Fruit fly (Drosophila melanogaster): ENCODE measurements around the gene CG11786.

DNA sequence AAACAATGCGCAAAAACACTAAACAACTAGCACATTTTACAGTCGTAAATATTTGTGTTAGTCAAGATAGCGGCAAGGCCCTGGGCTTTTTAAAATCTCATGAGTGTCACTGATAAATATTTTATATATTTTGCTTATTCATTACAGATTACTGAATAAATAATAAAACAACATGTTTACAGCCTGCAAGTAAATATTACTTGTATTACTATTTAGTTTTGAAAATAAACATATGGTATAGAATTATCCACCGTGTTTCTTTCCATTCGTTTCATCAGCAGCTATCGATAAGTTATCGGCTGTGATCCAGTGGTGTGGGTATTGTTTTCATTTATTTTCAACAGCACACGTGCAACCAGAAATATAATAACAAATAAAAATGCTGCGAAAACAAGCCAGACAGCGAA is 28.4 kb downstream of the CG11786 start, which contains the start of the genes shams and CG11920:
- TF ChIP-seq CG8478 (optimal IDR thresholded peaks at IDR 0.05), result no peak
- TF ChIP-seq CTCF (optimal IDR thresholded peaks at IDR 0.05), result no peak

Measured in S2 (cell line).